Fruit fly (Drosophila melanogaster): ENCODE results near the gene Acbp2.
A peak's percentile ranks its signal among the peaks of the same experiment; 100 is the strongest.

Gene Acbp2

DNA sequence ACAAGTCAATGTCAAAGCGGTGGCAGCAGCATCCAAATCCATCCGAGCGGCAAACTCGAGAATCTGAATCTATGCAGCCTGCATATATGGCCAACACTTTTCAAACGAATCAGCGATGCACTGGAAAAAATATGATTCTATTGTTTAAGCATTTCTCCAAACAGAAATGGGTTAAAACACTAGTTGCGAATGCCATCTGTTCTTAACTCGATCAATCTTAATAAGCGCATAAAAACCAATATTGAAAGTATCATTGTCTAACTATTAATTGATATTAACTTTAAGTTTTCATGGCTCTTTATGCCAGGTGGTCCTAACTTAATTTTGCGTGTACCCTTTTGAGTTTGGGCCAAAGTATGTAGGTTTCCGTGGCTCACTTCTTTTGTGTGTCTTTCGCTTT is 26.0 kb upstream of the Acbp2 start (continued):
- TF ChIP-seq nmo (GFP tag; optimal IDR thresholded peaks at IDR 0.05) (peak; percentile 3), CG3281 (GFP tag; optimal IDR thresholded peaks at IDR 0.05) (no peak), toy (GFP tag; IDR thresholded peaks at IDR 0.05) (no peak), grau (tag; optimal IDR thresholded peaks at IDR 0.05) (peak; percentile 17), CG7839 (tag; optimal IDR thresholded peaks at IDR 0.05) (peak; percentile 8), slp2 (GFP tag; optimal IDR thresholded peaks at IDR 0.05) (no peak), CG3847 (GFP tag; IDR thresholded peaks at IDR 0.05) (no peak), CG42726 (GFP tag; IDR thresholded peaks at IDR 0.05; ENCODE audit: partially characterized antibody) (no peak), CG18262 (tag; optimal IDR thresholded peaks at IDR 0.05) (peak; percentile 25), btn (GFP tag; optimal IDR thresholded peaks at IDR 0.05) (no peak), Blimp-1 (GFP tag; optimal IDR thresholded peaks at IDR 0.05) (peak; percentile 42), CG18764 (GFP tag; optimal IDR thresholded peaks at IDR 0.05) (no peak), Hr51 (GFP tag; optimal IDR thresholded peaks at IDR 0.05) (peak in 1 of 2 experiments; percentile 47), CG15514 (GFP tag; optimal IDR thresholded peaks at IDR 0.05) (no peak), CG1603 (tag; optimal IDR thresholded peaks at IDR 0.05) (peak; percentile 46), chif (GFP tag; optimal IDR thresholded peaks at IDR 0.05) (no peak), Hey (tag; optimal IDR thresholded peaks at IDR 0.05) (no peak), NFAT (GFP tag; IDR thresholded peaks at IDR 0.05) (no peak), Max (GFP tag; optimal IDR thresholded peaks at IDR 0.05) (no peak)

DNA sequence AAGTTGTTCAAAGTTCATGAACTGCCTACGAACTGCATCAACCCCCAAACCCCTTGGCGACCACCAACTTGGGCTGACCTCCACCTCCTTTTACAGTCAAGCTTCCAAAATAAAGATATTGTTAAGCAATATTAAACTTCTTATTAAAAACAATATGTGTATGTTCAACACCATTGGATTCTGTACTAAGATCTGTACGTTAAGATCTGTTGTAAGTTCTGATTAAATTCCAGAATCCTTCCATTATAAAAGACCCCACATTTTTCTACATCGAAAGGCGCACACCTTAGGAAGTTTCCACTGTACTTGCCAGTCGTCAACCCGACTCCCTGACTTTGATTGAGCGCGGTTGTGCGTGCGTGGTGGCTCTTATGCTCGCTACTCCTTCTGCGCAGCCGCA is 18.7 kb upstream of the Acbp2 start:
- no peak for TF ChIP-seq Antp (GFP tag; optimal IDR thresholded peaks at IDR 0.05)
- 0 out of 3 replicates have a peak, but pooled peaks have one; percentile 23 for TF ChIP-seq CG7357 (GFP tag; IDR thresholded peaks at IDR 0.05)
- no peak for TF ChIP-seq esg (GFP tag; conservative IDR thresholded peaks at IDR 0.05)
- 0 out of 2 replicates have a peak, but pooled peaks have one; percentile 10 for TF ChIP-seq lmd (GFP tag; IDR thresholded peaks at IDR 0.05)
- TF ChIP-seq mld (GFP tag; IDR thresholded peaks at IDR 0.05; ENCODE audit: partially characterized antibody): no peak
- no peak for TF ChIP-seq grn (GFP tag; optimal IDR thresholded peaks at IDR 0.05)
- peak; percentile 39; the same call in 2 of the 3 replicates for TF ChIP-seq row (GFP tag; IDR thresholded peaks at IDR 0.05)
- no peak for TF ChIP-seq ato (GFP tag; IDR thresholded peaks at IDR 0.05; ENCODE audit: partially characterized antibody)
- TF ChIP-seq phol (tag; optimal IDR thresholded peaks at IDR 0.05): peak; percentile 23
- peak; percentile 8 for TF ChIP-seq Med (GFP tag)
- no peak for TF ChIP-seq Dref (GFP tag; IDR thresholded peaks at IDR 0.05)
- peak; percentile 74 for TF ChIP-seq grau (tag; optimal IDR thresholded peaks at IDR 0.05)
- TF ChIP-seq CHES-1-like (GFP tag; optimal IDR thresholded peaks at IDR 0.05): no peak
- no peak for TF ChIP-seq CG5245 (GFP tag; optimal IDR thresholded peaks at IDR 0.05)
- no peak for TF ChIP-seq chinmo (GFP tag; IDR thresholded peaks at IDR 0.05; ENCODE audit: partially characterized antibody)
- TF ChIP-seq ci (GFP tag; IDR thresholded peaks at IDR 0.05): no peak
- TF ChIP-seq mam (GFP tag; optimal IDR thresholded peaks at IDR 0.05): no peak
- TF ChIP-seq sens (GFP tag): peak; percentile 57
- no peak for TF ChIP-seq B-H2 (GFP tag; optimal IDR thresholded peaks at IDR 0.05)
- 0 out of 3 replicates have a peak, but pooled peaks have one; percentile 10 for TF ChIP-seq dysf (GFP tag; IDR thresholded peaks at IDR 0.05)
- no peak for TF ChIP-seq Elba2 (GFP tag; optimal IDR thresholded peaks at IDR 0.05)
- TF ChIP-seq bsh (GFP tag; optimal IDR thresholded peaks at IDR 0.05): peak in 1 of 2 experiments; percentile 31
- TF ChIP-seq CG11504 (tag; optimal IDR thresholded peaks at IDR 0.05): peak; percentile 6
- peak; percentile 11 for TF ChIP-seq ewg (GFP tag; optimal IDR thresholded peaks at IDR 0.05)
- peak; percentile 26; the same call in 1 of the 2 replicates for TF ChIP-seq Xrp1 (GFP tag; IDR thresholded peaks at IDR 0.05)
- TF ChIP-seq Ets65A (GFP tag): peak; percentile 35
- TF ChIP-seq CG9876 (GFP tag; optimal IDR thresholded peaks at IDR 0.05): no peak
